Worm (Caenorhabditis elegans) whole organism, late embryonic: ENCODE data around the gene ant-1.4.

Source experiments
- C38D4.7 ChIP-seq: fragments of 200-800 bp; sonication (Bioruptor generic); optimal IDR thresholded peaks from 2 replicates; lab custom pipeline; 2018; ENCODE audit warnings: mild to moderate bottlenecking, missing genetic modification characterization, moderate library complexity, missing compliant biosample characterization
- K09A11.1 ChIP-seq: sonication (generic microtip); optimal IDR thresholded peaks from 2 replicates; lab custom pipeline; 2017; ENCODE audit warnings: antibody characterized with exemption, mild to moderate bottlenecking, missing genetic modification characterization, missing compliant biosample characterization; ENCODE audit not compliant: insufficient read depth
- ahr-1 ChIP-seq: sonication (generic microtip); optimal IDR thresholded peaks from 2 replicates; lab custom pipeline; 2016; ENCODE audit warnings: missing genetic modification characterization, missing compliant biosample characterization
- ceh-19 ChIP-seq: fragments of 200-800 bp; sonication (Bioruptor generic); optimal IDR thresholded peaks from 2 replicates; lab custom pipeline; 2018; ENCODE audit warnings: mild to moderate bottlenecking, missing genetic modification characterization, missing compliant biosample characterization
- ceh-2 ChIP-seq: sonication (generic microtip); optimal IDR thresholded peaks from 2 replicates; lab custom pipeline; 2016; ENCODE audit warnings: missing genotype, missing genetic modification characterization, missing compliant biosample characterization
- ceh-22 ChIP-seq: sonication (generic microtip); optimal IDR thresholded peaks from 2 replicates; lab custom pipeline; 2017; ENCODE audit warnings: missing biosample characterization, missing genetic modification characterization
- ceh-30 ChIP-seq: fragments of 150-350 bp; optimal IDR thresholded peaks from 2 replicates; lab custom pipeline; 2014; ENCODE audit warnings: missing biosample characterization, missing genetic modification characterization
- ceh-31 ChIP-seq: sonication (generic microtip); optimal IDR thresholded peaks from 2 replicates; lab custom pipeline; 2016; ENCODE audit warnings: missing genetic modification characterization, missing compliant biosample characterization
- ceh-45 ChIP-seq: fragments of 200-800 bp; sonication (Bioruptor generic); IDR thresholded peaks from 2 replicates; pipeline ENCODE4 v1.3.6; 2022; ENCODE audit warnings: missing genetic modification reagents, missing genetic modification characterization, missing compliant biosample characterization
- ceh-48 ChIP-seq: sonication (generic microtip); optimal IDR thresholded peaks from 2 replicates; lab custom pipeline; 2016; ENCODE audit warnings: missing genetic modification characterization, inconsistent platforms, missing compliant biosample characterization
- che-1 ChIP-seq: sonication (generic microtip); optimal IDR thresholded peaks from 2 replicates; lab custom pipeline; 2016; ENCODE audit warnings: mild to moderate bottlenecking, missing genetic modification characterization, missing compliant biosample characterization
- dmd-4 ChIP-seq: sonication (generic microtip); optimal IDR thresholded peaks from 2 replicates; lab custom pipeline; 2016; ENCODE audit warnings: borderline replicate concordance, missing genetic modification characterization, missing compliant biosample characterization
- elt-2 ChIP-seq: sonication (generic microtip); optimal IDR thresholded peaks from 2 replicates; lab custom pipeline; 2016; ENCODE audit warnings: missing genetic modification reagents, missing genetic modification characterization, missing compliant biosample characterization
- fax-1 ChIP-seq: sonication (generic microtip); optimal IDR thresholded peaks from 2 replicates; lab custom pipeline; 2016; ENCODE audit warnings: missing genotype, missing genetic modification characterization, missing compliant biosample characterization
- fkh-10 ChIP-seq: fragments of 150-350 bp; optimal IDR thresholded peaks from 2 replicates; lab custom pipeline; 2014; ENCODE audit warnings: missing biosample characterization, missing genetic modification reagents, missing genetic modification characterization
- fkh-6 ChIP-seq: sonication (generic microtip); optimal IDR thresholded peaks from 2 replicates; lab custom pipeline; 2016; ENCODE audit warnings: missing genetic modification characterization, missing compliant biosample characterization
- gmeb-2 ChIP-seq: sonication (generic microtip); optimal IDR thresholded peaks from 2 replicates; lab custom pipeline; 2016; ENCODE audit warnings: missing genetic modification characterization, inconsistent platforms, missing compliant biosample characterization
- hlh-13 ChIP-seq: fragments of 200-800 bp; sonication (Bioruptor generic); optimal IDR thresholded peaks from 2 replicates; lab custom pipeline; 2018; ENCODE audit warnings: mild to moderate bottlenecking, missing genetic modification characterization, missing compliant biosample characterization
- hlh-15 ChIP-seq: sonication (generic microtip); optimal IDR thresholded peaks from 2 replicates; lab custom pipeline; 2016; ENCODE audit warnings: missing genetic modification characterization, missing compliant biosample characterization
- hlh-8 ChIP-seq: sonication (generic microtip); optimal IDR thresholded peaks from 2 replicates; lab custom pipeline; 2016; ENCODE audit warnings: missing genotype, missing genetic modification characterization, missing compliant biosample characterization
- lim-6 ChIP-seq: sonication (generic microtip); optimal IDR thresholded peaks from 2 replicates; lab custom pipeline; 2016; ENCODE audit warnings: missing genetic modification characterization, missing compliant biosample characterization
- lin-11 ChIP-seq: fragments of 200-800 bp; sonication (Bioruptor generic); optimal IDR thresholded peaks from 2 replicates; lab custom pipeline; 2018; ENCODE audit warnings: mild to moderate bottlenecking, missing genetic modification characterization, missing compliant biosample characterization
- nfya-1 ChIP-seq: sonication (generic microtip); optimal IDR thresholded peaks from 2 replicates; lab custom pipeline; 2017; ENCODE audit warnings: missing genetic modification characterization, mild to moderate bottlenecking, missing compliant biosample characterization, antibody characterized with exemption, moderate library complexity
- nhr-232 ChIP-seq: sonication (generic microtip); optimal IDR thresholded peaks from 2 replicates; lab custom pipeline; 2016; ENCODE audit warnings: missing genetic modification characterization, missing compliant biosample characterization
- npax-4 ChIP-seq: sonication (generic microtip); optimal IDR thresholded peaks from 2 replicates; lab custom pipeline; 2016; ENCODE audit warnings: missing genetic modification characterization, missing compliant biosample characterization
- pag-3 ChIP-seq: sonication (generic microtip); optimal IDR thresholded peaks from 2 replicates; lab custom pipeline; 2016; ENCODE audit warnings: missing compliant biosample characterization, missing genetic modification characterization, borderline replicate concordance
- pat-9 ChIP-seq: fragments of 200-800 bp; sonication (Bioruptor generic); optimal IDR thresholded peaks from 2 replicates; lab custom pipeline; 2018; ENCODE audit warnings: mild to moderate bottlenecking, missing genetic modification characterization, moderate library complexity, missing compliant biosample characterization
- pha-2 ChIP-seq: sonication (generic microtip); optimal IDR thresholded peaks from 2 replicates; lab custom pipeline; 2017; ENCODE audit warnings: mild to moderate bottlenecking, missing genetic modification characterization, missing compliant biosample characterization
- pros-1 ChIP-seq: fragments of 150-350 bp; optimal IDR thresholded peaks from 2 replicates; lab custom pipeline; 2014; ENCODE audit warnings: missing biosample characterization, missing genetic modification reagents, missing genetic modification characterization
- rnt-1 ChIP-seq: sonication (generic microtip); optimal IDR thresholded peaks from 2 replicates; lab custom pipeline; 2016; ENCODE audit warnings: missing genetic modification characterization, missing compliant biosample characterization
- sox-4 ChIP-seq: sonication (generic microtip); optimal IDR thresholded peaks from 2 replicates; lab custom pipeline; 2017; ENCODE audit warnings: mild to moderate bottlenecking, missing genetic modification characterization, inconsistent platforms, missing compliant biosample characterization
- syd-9 ChIP-seq: sonication (generic microtip); optimal IDR thresholded peaks from 2 replicates; lab custom pipeline; 2016; ENCODE audit warnings: mild to moderate bottlenecking, missing genetic modification characterization, moderate library complexity, missing compliant biosample characterization
- tbx-2 ChIP-seq: sonication (generic microtip); optimal IDR thresholded peaks from 2 replicates; lab custom pipeline; 2016; ENCODE audit warnings: missing genetic modification characterization, missing compliant biosample characterization
- ttx-3 ChIP-seq: sonication (generic microtip); optimal IDR thresholded peaks from 2 replicates; lab custom pipeline; 2016; ENCODE audit warnings: missing genetic modification reagents, missing genetic modification characterization, missing compliant biosample characterization
- unc-3 ChIP-seq, 2 experiments: fragments of 200-800 bp in 1 of 2; sonication (Bioruptor generic) in 1 of 2; sonication (generic microtip) in 1 of 2; conservative IDR thresholded peaks in 1 of 2; optimal IDR thresholded peaks in 1 of 2; 2 replicates each; pipeline versions ENCODE4 v1.3.6 to Lab custom; 2016 to 2022; ENCODE audit warnings: missing compliant biosample characterization in 2 of 2, missing genetic modification characterization in 2 of 2, missing genetic modification reagents in 1 of 2
- unc-55 ChIP-seq: sonication (generic microtip); optimal IDR thresholded peaks from 2 replicates; lab custom pipeline; 2017; ENCODE audit warnings: missing biosample characterization, missing genetic modification reagents, missing genetic modification characterization
- ztf-16 ChIP-seq: sonication (generic microtip); optimal IDR thresholded peaks from 2 replicates; lab custom pipeline; 2017; ENCODE audit warnings: missing genetic modification characterization, missing compliant biosample characterization

ant-1.4 gene

ce11 chrIV:8492242-8492641 lies 32.1 kb upstream of the ant-1.4 start, which contains the start of gene sru-7:
TSS of gene sru-7 (plus strand) at chrIV:8492542.
- no peak for TF ChIP-seq K09A11.1 (tag; lab: Kevin White, UChicago)

DNA sequence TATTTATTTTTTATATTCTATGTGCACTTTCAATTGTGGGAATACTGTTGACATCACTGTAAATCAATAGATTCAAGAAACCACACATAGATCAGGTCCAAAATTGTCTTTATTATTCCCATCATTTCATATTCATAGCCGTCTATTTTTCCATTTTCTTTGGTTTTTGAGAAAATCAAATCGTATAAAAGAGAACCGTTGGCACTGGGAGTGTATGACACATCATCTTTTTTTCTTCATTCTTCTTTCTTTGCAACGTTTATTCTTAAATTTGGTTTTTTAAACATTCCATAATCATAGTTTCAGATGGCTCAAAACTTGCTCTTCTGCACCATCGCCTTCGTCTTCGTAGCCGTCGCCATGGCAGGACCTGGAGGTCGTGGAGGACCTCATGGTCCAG lies 29.8 kb upstream of the ant-1.4 start, which contains the start of gene srlf-2:
Gene srlf-2 (plus strand): TSS at position 301 of the 400 bp plus-strand sequence.
- TF ChIP-seq hlh-13: no peak
- TF ChIP-seq gmeb-2 (tag; lab: Kevin White, UChicago): no peak
- no peak for TF ChIP-seq pha-2
- no peak for TF ChIP-seq nfya-1 (tag; lab: Kevin White, UChicago)

DNA sequence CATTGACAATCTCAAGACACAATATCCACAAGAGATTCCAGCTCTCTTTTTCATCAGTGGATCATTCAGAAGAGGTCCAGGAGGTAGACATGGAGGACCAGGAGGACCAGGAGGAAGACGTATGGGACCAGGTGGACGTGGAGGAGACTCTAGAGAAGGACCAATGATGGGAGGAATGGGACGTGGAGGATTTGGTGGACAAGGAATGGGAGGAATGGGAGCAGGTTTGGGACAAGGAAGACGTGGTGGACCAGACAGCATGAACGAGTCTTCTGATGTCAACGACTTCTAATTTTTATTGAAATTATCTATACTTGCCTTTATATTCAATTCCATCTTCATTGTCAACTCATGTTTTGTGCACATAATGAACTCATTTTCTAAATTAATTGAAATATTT lies 27.9 kb upstream of the ant-1.4 start:
- TF ChIP-seq ceh-19 (GFP tag; lab: Kevin White, UChicago): no peak
- TF ChIP-seq C38D4.7 (GFP tag; lab: Kevin White, UChicago): no peak
- no peak for TF ChIP-seq npax-4 (tag; lab: Kevin White, UChicago)
- TF ChIP-seq nhr-232 (tag; lab: Kevin White, UChicago): no peak
- no peak for TF ChIP-seq pros-1 (tag; lab: Kevin White, UChicago)
- no peak for TF ChIP-seq ttx-3 (tag; lab: Kevin White, UChicago)
- no peak for TF ChIP-seq unc-55
- TF ChIP-seq tbx-2: no peak
- TF ChIP-seq ceh-45 (GFP tag; lab: Robert Waterston, UW): no peak
- TF ChIP-seq hlh-13: no peak
- TF ChIP-seq syd-9 (tag; lab: Kevin White, UChicago): no peak
- TF ChIP-seq dmd-4: no peak
- no peak for TF ChIP-seq pha-2
- no peak for TF ChIP-seq lim-6 (tag; lab: Kevin White, UChicago)
- no peak for TF ChIP-seq fkh-6 (tag; lab: Kevin White, UChicago)
- no peak for TF ChIP-seq ceh-48
- TF ChIP-seq pat-9 (tag; lab: Kevin White, UChicago): no peak
- TF ChIP-seq pag-3 (tag; lab: Kevin White, UChicago): no peak
- no peak for TF ChIP-seq hlh-15 (tag; lab: Kevin White, UChicago)
- TF ChIP-seq, all 69 proteins: peak for 0

ce11 chrIV:8487183-8487582 lies 27.1 kb upstream of the ant-1.4 start, which contains the start of gene srlf-3:
TSS of gene srlf-3 (plus strand) at chrIV:8487483.
- TF ChIP-seq pag-3 (tag; lab: Kevin White, UChicago) (no peak), fkh-10 (no peak), ztf-16 (tag; lab: Kevin White, UChicago) (no peak), nfya-1 (tag; lab: Kevin White, UChicago) (no peak), pha-2 (no peak), ttx-3 (tag; lab: Kevin White, UChicago) (no peak), lin-11 (tag; lab: Kevin White, UChicago) (no peak)

- TF ChIP-seq elt-2 (peak; percentile 50), nfya-1 (tag; lab: Kevin White, UChicago) (no peak), ceh-2 (tag; lab: Kevin White, UChicago) (no peak), fax-1 (no peak)
These were observed 21.2 kb upstream of the ant-1.4 start, which contains the start of gene spp-8 for ce11 chrIV:8481308-8481707. TSS of gene spp-8 (plus strand) at chrIV:8481664.

ce11 chrIV:8479346-8479745 lies 19.2 kb upstream of the ant-1.4 start, which contains the start of gene hlh-12:
TSS of gene hlh-12 (minus strand) at chrIV:8479446.
- TF ChIP-seq che-1 (tag; lab: Kevin White, UChicago) (no peak), hlh-15 (tag; lab: Kevin White, UChicago) (no peak)

DNA sequence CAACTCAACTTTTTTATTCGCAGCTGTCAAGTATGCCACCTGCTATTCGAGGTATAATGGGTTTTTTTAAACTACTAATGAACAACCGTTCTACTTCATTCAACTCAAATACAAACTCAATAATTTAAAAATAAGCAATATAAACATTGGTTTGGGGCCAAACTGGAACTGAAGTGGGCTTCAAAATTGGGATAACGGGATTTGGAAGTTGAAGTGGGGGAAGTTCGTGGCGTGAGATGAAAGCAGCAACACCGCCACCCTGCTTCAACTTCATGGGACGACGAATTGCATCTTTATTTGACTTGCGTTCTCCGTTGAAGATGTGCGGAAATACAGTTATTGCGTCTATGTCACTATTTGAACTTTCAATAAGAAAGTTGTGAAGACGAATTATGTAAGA lies 18.4 kb upstream of the ant-1.4 start:
- TF ChIP-seq ztf-16 (tag; lab: Kevin White, UChicago) (no peak), ceh-22 (tag; lab: Kevin White, UChicago) (no peak), rnt-1 (no peak), sox-4 (tag; lab: Kevin White, UChicago) (no peak), tbx-2 (no peak), unc-3 (GFP tag; conservative IDR thresholded peaks at IDR 0.05; lab: Robert Waterston, UW) (no peak), unc-3 (tag; optimal IDR thresholded peaks at IDR 0.05; lab: Kevin White, UChicago) (no peak), ahr-1 (no peak), ttx-3 (tag; lab: Kevin White, UChicago) (no peak), ceh-31 (tag; lab: Kevin White, UChicago) (no peak), lim-6 (tag; lab: Kevin White, UChicago) (no peak), ceh-30 (tag; lab: Kevin White, UChicago) (no peak), hlh-8 (tag; lab: Kevin White, UChicago) (no peak)
